Worm (Caenorhabditis elegans): ENCODE data around the gene ZK593.3.
A peak's percentile ranks its signal among the peaks of the same experiment; 100 is the strongest.

The ZK593.3 gene

DNA sequence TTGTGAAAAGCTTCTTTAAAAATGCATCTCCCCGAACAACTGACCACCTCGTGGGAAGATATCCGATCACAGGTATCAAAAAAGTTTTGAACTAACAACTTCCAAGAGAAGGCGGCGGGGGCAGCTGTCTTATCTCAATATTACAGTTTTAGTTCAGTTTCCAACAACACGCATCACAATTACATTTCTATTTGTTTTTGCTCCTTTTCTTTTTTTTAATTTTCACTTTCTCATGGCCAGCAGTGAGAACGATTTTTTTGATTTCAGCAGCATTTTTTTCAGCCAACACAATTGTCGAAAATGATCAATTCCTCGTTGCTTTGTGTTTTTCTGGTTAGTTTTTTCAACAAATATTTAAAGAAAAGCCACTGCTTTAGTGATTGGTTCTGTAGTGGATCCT lies 2.4 kb upstream of the ZK593.3 start, which contains the start of gene ZK593.2:
TSS of gene ZK593.2 (plus strand) at position 301 of the 400 bp plus-strand sequence.
- TF ChIP-seq T26A5.8 (tag; optimal IDR thresholded peaks at IDR 0.05) (no peak), repo-1 (tag; optimal IDR thresholded peaks at IDR 0.05) (peak; percentile 59)

- TF ChIP-seq gei-17 (GFP tag; optimal IDR thresholded peaks at IDR 0.05) (no peak), cebp-2 (GFP tag; IDR thresholded peaks at IDR 0.05) (no peak), F57C9.4 (tag; optimal IDR thresholded peaks at IDR 0.05) (no peak), somi-1 (GFP tag; optimal IDR thresholded peaks at IDR 0.05) (no peak), ztf-22 (GFP tag; optimal IDR thresholded peaks at IDR 0.05) (no peak), hrde-1 (tag; optimal IDR thresholded peaks at IDR 0.05; ENCODE audit: borderline replicate concordance) (no peak), F37B4.10 (GFP tag; IDR thresholded peaks at IDR 0.05) (no peak), nhr-120 (GFP tag; IDR thresholded peaks at IDR 0.05) (no peak), snpc-1.3 (tag; optimal IDR thresholded peaks at IDR 0.05; ENCODE audit: insufficient read depth) (no peak), mel-28 (tag; optimal IDR thresholded peaks at IDR 0.05; ENCODE audit: borderline replicate concordance) (no peak), hsf-1 (GFP tag; IDR thresholded peaks at IDR 0.05) (no peak), sdz-38 (tag; optimal IDR thresholded peaks at IDR 0.05) (no peak), D2030.7 (GFP tag; IDR thresholded peaks at IDR 0.05) (no peak), ztf-3 (GFP tag; optimal IDR thresholded peaks at IDR 0.05) (no peak), Y53G8AR.9 (GFP tag; conservative IDR thresholded peaks at IDR 0.05) (no peak), Y95B8A.8 (GFP tag; IDR thresholded peaks at IDR 0.05) (no peak)
Measured at ce11 chrIV:10916134-10916533, 646 bp downstream of the ZK593.3 start.

DNA sequence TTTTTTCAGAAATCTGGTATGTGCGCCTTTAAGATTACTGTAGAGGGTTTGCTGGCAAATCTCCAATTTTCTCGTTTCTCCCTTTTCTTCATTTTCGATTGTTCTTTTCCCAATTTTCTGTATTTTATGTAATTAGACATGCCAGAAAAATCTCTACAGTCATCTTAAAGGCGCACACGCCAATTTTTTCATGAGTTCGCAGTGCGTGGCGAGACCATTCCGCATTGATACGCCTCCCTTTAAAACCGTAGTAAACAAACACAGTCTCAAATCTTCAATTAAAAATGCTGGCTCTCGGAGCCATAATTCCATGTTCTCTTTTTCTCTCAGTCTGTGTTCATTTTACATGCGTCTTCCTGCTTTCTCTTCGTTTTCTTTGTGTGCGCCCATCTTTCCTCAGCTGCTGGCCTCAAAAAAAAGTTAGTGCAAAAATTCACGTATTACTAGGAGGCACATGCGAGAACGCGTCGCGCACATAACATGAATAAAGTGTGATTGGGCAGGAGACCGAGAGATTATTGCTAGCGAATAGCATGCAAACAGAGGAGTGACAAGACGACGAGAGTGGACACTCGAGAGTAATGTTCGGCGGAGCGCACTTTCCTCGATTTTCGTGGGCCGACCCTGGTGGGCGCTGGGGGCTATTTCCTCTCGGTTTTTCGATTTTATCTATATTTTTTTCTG lies 3.5 kb downstream of the ZK593.3 start:
- no peak for TF ChIP-seq lsy-27 (tag; optimal IDR thresholded peaks at IDR 0.05; ENCODE audit: borderline replicate concordance, insufficient read depth)
- TF ChIP-seq T07F8.4 (tag; optimal IDR thresholded peaks at IDR 0.05), result no peak
- TF ChIP-seq xnd-1 (tag; optimal IDR thresholded peaks at IDR 0.05), result peak; percentile 70
- TF ChIP-seq zim-3 (tag; optimal IDR thresholded peaks at IDR 0.05), result no peak
- TF ChIP-seq F33H1.4 (GFP tag; IDR thresholded peaks at IDR 0.05), result peak; percentile 92
- peak; percentile 84 for TF ChIP-seq dox-1 (GFP tag; IDR thresholded peaks at IDR 0.05)
- no peak for TF ChIP-seq egl-44 (GFP tag; IDR thresholded peaks at IDR 0.05)
- TF ChIP-seq F55B11.4 (tag; optimal IDR thresholded peaks at IDR 0.05; ENCODE audit: borderline replicate concordance, insufficient read depth), result no peak
- TF ChIP-seq akir-1 (GFP tag; optimal IDR thresholded peaks at IDR 0.05), result no peak
- TF ChIP-seq let-607 (tag; optimal IDR thresholded peaks at IDR 0.05), result no peak
- no peak for TF ChIP-seq tbx-9 (tag; optimal IDR thresholded peaks at IDR 0.05; ENCODE audit: borderline replicate concordance)
- TF ChIP-seq lin-35 (GFP tag; optimal IDR thresholded peaks at IDR 0.05), result peak in 1 of 3 experiments; percentile 28
- TF ChIP-seq Y79H2A.3 (GFP tag; conservative IDR thresholded peaks at IDR 0.05), result no peak
- no peak for TF ChIP-seq T26A5.8 (tag; optimal IDR thresholded peaks at IDR 0.05)
- TF ChIP-seq madf-8 (GFP tag; conservative IDR thresholded peaks at IDR 0.05), result peak; percentile 91
- TF ChIP-seq lin-26 (GFP tag; IDR thresholded peaks at IDR 0.05), result 0 out of 2 replicates have a peak, but pooled peaks have one; percentile 40
- TF ChIP-seq F37B4.10 (GFP tag; IDR thresholded peaks at IDR 0.05), result no peak
- no peak for TF ChIP-seq cebp-1 (GFP tag; IDR thresholded peaks at IDR 0.05)
- TF ChIP-seq cebp-1 (tag; optimal IDR thresholded peaks at IDR 0.05), result peak; percentile 78
- TF ChIP-seq cebp-2 (GFP tag; IDR thresholded peaks at IDR 0.05), result no peak
- peak; percentile 64 for TF ChIP-seq ztf-18 (tag; optimal IDR thresholded peaks at IDR 0.05)
- no peak for TF ChIP-seq rcor-1 (GFP tag; IDR thresholded peaks at IDR 0.05)
- TF ChIP-seq hsf-1 (GFP tag; IDR thresholded peaks at IDR 0.05), result no peak
- no peak for TF ChIP-seq unc-130 (GFP tag; optimal IDR thresholded peaks at IDR 0.05)
- no peak for TF ChIP-seq ztf-6 (GFP tag; IDR thresholded peaks at IDR 0.05)
- no peak for TF ChIP-seq B0035.1 (tag; optimal IDR thresholded peaks at IDR 0.05)
- no peak for TF ChIP-seq bed-1 (GFP tag; IDR thresholded peaks at IDR 0.05)
- TF ChIP-seq nfya-2 (GFP tag; IDR thresholded peaks at IDR 0.05), result no peak
- peak; percentile 38 for TF ChIP-seq tbp1 (GFP tag; optimal IDR thresholded peaks at IDR 0.05)
- no peak for TF ChIP-seq tlf-1 (GFP tag; optimal IDR thresholded peaks at IDR 0.05)
